Worm (Caenorhabditis elegans) whole organism, mixed stage, embryonic: ENCODE measurements around the gene Y37E11AL.1.

Experiments used
- M03D4.4 ChIP-seq: sonication (generic microtip); optimal IDR thresholded peaks from 2 replicates; lab custom pipeline; 2017; ENCODE audit warnings: mild to moderate bottlenecking, missing genetic modification characterization, missing compliant biosample characterization
- bed-3 ChIP-seq: fragments of 200-800 bp; sonication (Bioruptor generic); optimal IDR thresholded peaks from 3 replicates; lab custom pipeline; 2018; ENCODE audit warnings: mild to moderate bottlenecking, missing genetic modification characterization, moderate library complexity, missing compliant biosample characterization
- blmp-1 ChIP-seq: fragments of 150-350 bp; optimal IDR thresholded peaks from 2 replicates; lab custom pipeline; 2014; ENCODE audit warnings: missing biosample characterization, missing genetic modification characterization
- ceh-39 ChIP-seq: fragments of 150-350 bp; optimal IDR thresholded peaks from 2 replicates; lab custom pipeline; 2014; ENCODE audit warnings: missing biosample characterization, missing genetic modification characterization
- ceh-43 ChIP-seq: fragments of 200-800 bp; sonication (Bioruptor generic); optimal IDR thresholded peaks from 2 replicates; lab custom pipeline; 2018; ENCODE audit warnings: mild to moderate bottlenecking, missing genetic modification characterization, moderate library complexity, missing compliant biosample characterization
- ceh-83 ChIP-seq: fragments of 200-800 bp; sonication (Bioruptor generic); optimal IDR thresholded peaks from 2 replicates; lab custom pipeline; 2018; ENCODE audit warnings: mild to moderate bottlenecking, missing genetic modification characterization, missing compliant biosample characterization
- ces-1 ChIP-seq: fragments of 150-350 bp; optimal IDR thresholded peaks from 2 replicates; lab custom pipeline; 2014; ENCODE audit warnings: missing biosample characterization, missing genetic modification reagents, missing genetic modification characterization
- cnd-1 ChIP-seq: fragments of 200-800 bp; sonication (Bioruptor generic); optimal IDR thresholded peaks from 2 replicates; lab custom pipeline; 2018; ENCODE audit warnings: mild to moderate bottlenecking, missing genetic modification characterization, missing compliant biosample characterization
- drap-1 ChIP-seq: fragments of 200-800 bp; sonication (Bioruptor generic); optimal IDR thresholded peaks from 3 replicates; lab custom pipeline; 2018; ENCODE audit warnings: mild to moderate bottlenecking, missing genetic modification characterization, missing compliant biosample characterization
- elt-1 ChIP-seq: sonication (generic microtip); optimal IDR thresholded peaks from 2 replicates; lab custom pipeline; 2017; ENCODE audit warnings: missing genetic modification characterization, mild to moderate bottlenecking, missing compliant biosample characterization, antibody characterized with exemption, moderate library complexity, borderline replicate concordance; ENCODE audit not compliant: insufficient read depth
- flh-1 ChIP-seq: fragments of 200-800 bp; sonication (Bioruptor generic); optimal IDR thresholded peaks from 2 replicates; lab custom pipeline; 2018; ENCODE audit warnings: mild to moderate bottlenecking, missing genetic modification characterization, moderate library complexity, missing compliant biosample characterization
- ham-2 ChIP-seq: fragments of 200-800 bp; sonication (Bioruptor generic); optimal IDR thresholded peaks from 2 replicates; lab custom pipeline; 2018; ENCODE audit warnings: mild to moderate bottlenecking, missing genetic modification characterization, missing compliant biosample characterization
- hlh-1 ChIP-seq: fragments of 150-350 bp; optimal IDR thresholded peaks from 2 replicates; lab custom pipeline; 2014; ENCODE audit warnings: missing biosample characterization, missing genetic modification reagents, missing genetic modification characterization
- lin-13 ChIP-seq: fragments of 150-350 bp; optimal IDR thresholded peaks from 2 replicates; lab custom pipeline; 2014; ENCODE audit warnings: missing biosample characterization, missing genetic modification characterization
- lin-32 ChIP-seq: fragments of 200-800 bp; sonication (Bioruptor generic); optimal IDR thresholded peaks from 2 replicates; lab custom pipeline; 2018; ENCODE audit warnings: mild to moderate bottlenecking, missing genetic modification characterization, missing compliant biosample characterization
- lsy-2 ChIP-seq: fragments of 150-350 bp; optimal IDR thresholded peaks from 2 replicates; lab custom pipeline; 2014; ENCODE audit warnings: missing biosample characterization, missing genetic modification characterization
- mab-5 ChIP-seq: fragments of 150-350 bp; optimal IDR thresholded peaks from 2 replicates; lab custom pipeline; 2014; ENCODE audit warnings: missing biosample characterization, missing genetic modification characterization
- mep-1 ChIP-seq: fragments of 150-350 bp; optimal IDR thresholded peaks from 2 replicates; lab custom pipeline; 2017; ENCODE audit warnings: missing biosample characterization, missing genetic modification reagents, missing genetic modification characterization, inconsistent platforms
- mls-2 ChIP-seq: sonication (generic microtip); optimal IDR thresholded peaks from 2 replicates; lab custom pipeline; 2016; ENCODE audit warnings: mild to moderate bottlenecking, missing genetic modification characterization, moderate library complexity, missing compliant biosample characterization
- nhr-12 ChIP-seq: fragments of 150-350 bp; optimal IDR thresholded peaks from 2 replicates; lab custom pipeline; 2014; ENCODE audit warnings: missing biosample characterization, missing genetic modification characterization
- nhr-2 ChIP-seq: fragments of 150-350 bp; optimal IDR thresholded peaks from 2 replicates; lab custom pipeline; 2014; ENCODE audit warnings: missing biosample characterization, missing genetic modification characterization
- nhr-237 ChIP-seq: fragments of 150-350 bp; optimal IDR thresholded peaks from 2 replicates; lab custom pipeline; 2014; ENCODE audit warnings: missing biosample characterization, missing genetic modification characterization
- nhr-28 ChIP-seq: fragments of 150-350 bp; optimal IDR thresholded peaks from 2 replicates; lab custom pipeline; 2014; ENCODE audit warnings: missing biosample characterization, missing genetic modification characterization
- nhr-76 ChIP-seq: sonication (generic microtip); optimal IDR thresholded peaks from 2 replicates; lab custom pipeline; 2017; ENCODE audit warnings: missing biosample characterization, missing genetic modification characterization
- pha-4 ChIP-seq: fragments of 150-350 bp; optimal IDR thresholded peaks from 2 replicates; lab custom pipeline; 2018; ENCODE audit warnings: missing biosample characterization, missing genetic modification reagents, missing genetic modification characterization
- snpc-4 ChIP-seq: fragments of 150-350 bp; optimal IDR thresholded peaks from 2 replicates; lab custom pipeline; 2014; ENCODE audit warnings: missing biosample characterization, missing genetic modification characterization
- tbx-8 ChIP-seq: fragments of 200-800 bp; sonication (Bioruptor generic); optimal IDR thresholded peaks from 2 replicates; lab custom pipeline; 2018; ENCODE audit warnings: mild to moderate bottlenecking, missing genetic modification characterization, moderate library complexity, missing compliant biosample characterization
- unc-120 ChIP-seq: sonication (generic microtip); optimal IDR thresholded peaks from 2 replicates; lab custom pipeline; 2017; ENCODE audit warnings: missing genetic modification characterization, missing compliant biosample characterization; ENCODE audit not compliant: poor library complexity, severe bottlenecking
- unc-39 ChIP-seq: fragments of 150-350 bp; optimal IDR thresholded peaks from 2 replicates; lab custom pipeline; 2014; ENCODE audit warnings: missing biosample characterization, missing genetic modification characterization
- unc-62 ChIP-seq: fragments of 150-350 bp; optimal IDR thresholded peaks from 2 replicates; lab custom pipeline; 2014; ENCODE audit warnings: missing biosample characterization, missing genetic modification reagents, missing genetic modification characterization
- zip-8 ChIP-seq: fragments of 150-350 bp; optimal IDR thresholded peaks from 2 replicates; lab custom pipeline; 2014; ENCODE audit warnings: missing biosample characterization, missing genetic modification characterization

Y37E11AL.1 gene

DNA sequence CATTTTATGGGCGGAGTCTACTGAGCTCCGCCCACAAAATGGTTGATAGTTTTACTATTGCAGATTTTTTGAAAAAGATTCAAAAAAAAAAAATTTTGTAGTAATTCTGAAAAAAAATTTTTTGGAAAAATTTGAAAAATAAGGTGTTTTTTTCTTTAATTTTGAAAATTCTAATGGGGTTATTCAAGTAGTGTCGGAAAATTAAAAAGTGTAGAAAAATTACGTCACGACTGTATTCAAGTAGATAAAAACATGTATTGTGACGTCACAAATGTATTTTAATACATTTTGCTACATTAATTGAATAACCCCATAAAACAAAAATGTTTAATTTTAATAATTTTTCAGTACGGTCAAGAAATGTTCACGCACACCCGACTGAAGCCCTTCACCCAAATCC, 24.0 kb downstream of the Y37E11AL.1 start:
- TF ChIP-seq nhr-76 (tag; lab: Kevin White, UChicago) (no peak), zip-8 (peak; percentile 96)

DNA sequence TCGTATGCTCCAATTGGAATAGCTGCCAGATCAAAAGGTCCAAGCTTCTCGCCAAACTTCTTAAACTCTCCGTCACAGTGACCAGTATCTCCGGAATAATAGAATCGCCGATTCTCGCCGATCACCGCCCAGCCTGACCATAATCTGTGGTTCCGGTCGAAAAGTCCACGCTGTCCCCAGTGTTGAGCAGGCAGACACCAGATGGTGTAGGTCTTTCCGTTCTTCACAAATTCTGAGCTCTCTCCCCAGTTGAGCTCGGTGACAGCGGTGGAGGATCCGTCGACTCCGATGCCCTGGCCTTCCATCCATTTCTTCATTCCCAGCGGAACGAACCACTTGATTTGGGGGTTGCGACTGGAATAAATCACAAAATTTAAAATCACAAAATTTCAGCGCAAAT, 26.9 kb downstream of the Y37E11AL.1 start:
- no peak for TF ChIP-seq mab-5
- no peak for TF ChIP-seq ham-2
- no peak for TF ChIP-seq bed-3 (GFP tag; lab: Kevin White, UChicago)
- no peak for TF ChIP-seq ces-1
- TF ChIP-seq zip-8 = no peak
- no peak for TF ChIP-seq flh-1
- TF ChIP-seq drap-1 (GFP tag; lab: Kevin White, UChicago) = no peak
- TF ChIP-seq nhr-237 = no peak
- TF ChIP-seq ceh-83 (GFP tag; lab: Kevin White, UChicago) = no peak
- TF ChIP-seq cnd-1 = no peak
- TF ChIP-seq tbx-8 = no peak
- TF ChIP-seq nhr-76 (tag; lab: Kevin White, UChicago) = no peak
- TF ChIP-seq lin-13 (tag; lab: Kevin White, UChicago) = no peak
- TF ChIP-seq nhr-2 = no peak
- TF ChIP-seq ceh-39 = no peak
- TF ChIP-seq lin-32 = no peak

DNA sequence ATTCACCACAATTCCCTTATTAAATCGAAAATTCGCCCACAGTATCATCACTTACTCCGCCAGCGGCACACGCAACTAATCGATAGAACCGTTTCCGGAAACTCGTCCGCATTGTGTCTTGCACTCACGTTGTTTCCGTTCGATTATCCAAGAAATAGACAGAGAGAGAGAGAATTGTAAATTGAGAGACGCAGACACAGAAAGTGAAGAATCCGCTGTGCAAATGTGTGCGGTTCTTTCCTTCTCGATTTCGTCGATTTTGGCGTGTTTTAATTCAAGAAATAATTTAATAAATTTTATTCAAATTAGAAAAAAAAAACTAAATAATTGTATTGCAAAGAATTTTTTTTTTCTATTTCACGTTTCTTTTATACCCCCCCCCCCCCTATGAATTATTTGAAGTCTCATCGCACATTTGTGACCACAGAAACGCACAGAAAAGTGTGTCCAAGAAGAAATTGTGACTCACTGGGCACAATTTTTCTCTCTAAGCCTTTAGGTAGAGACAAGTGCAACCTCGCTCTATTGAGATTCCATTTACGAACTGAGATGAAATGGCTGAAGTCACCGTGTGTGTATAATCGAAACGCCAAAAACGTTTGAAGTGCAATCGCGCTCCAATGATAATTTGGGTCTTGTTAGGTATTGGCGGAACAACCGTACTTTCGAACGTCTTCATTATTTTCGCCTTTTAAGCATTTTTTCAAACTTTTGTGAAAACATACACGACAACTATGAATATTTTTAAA, 29.5 kb downstream of the Y37E11AL.1 start, which contains the start of gene nape-2:
nape-2 (minus strand) TSS at position 271 of the 749 bp plus-strand sequence.
- TF ChIP-seq unc-39 (no peak), M03D4.4 (no peak), flh-1 (no peak), nhr-76 (tag; lab: Kevin White, UChicago) (no peak), ces-1 (peak; percentile 6), lin-32 (no peak), mls-2 (no peak), lsy-2 (tag; lab: Kevin White, UChicago) (no peak)
- TF ChIP-seq, all 35 proteins: peak for 1

DNA sequence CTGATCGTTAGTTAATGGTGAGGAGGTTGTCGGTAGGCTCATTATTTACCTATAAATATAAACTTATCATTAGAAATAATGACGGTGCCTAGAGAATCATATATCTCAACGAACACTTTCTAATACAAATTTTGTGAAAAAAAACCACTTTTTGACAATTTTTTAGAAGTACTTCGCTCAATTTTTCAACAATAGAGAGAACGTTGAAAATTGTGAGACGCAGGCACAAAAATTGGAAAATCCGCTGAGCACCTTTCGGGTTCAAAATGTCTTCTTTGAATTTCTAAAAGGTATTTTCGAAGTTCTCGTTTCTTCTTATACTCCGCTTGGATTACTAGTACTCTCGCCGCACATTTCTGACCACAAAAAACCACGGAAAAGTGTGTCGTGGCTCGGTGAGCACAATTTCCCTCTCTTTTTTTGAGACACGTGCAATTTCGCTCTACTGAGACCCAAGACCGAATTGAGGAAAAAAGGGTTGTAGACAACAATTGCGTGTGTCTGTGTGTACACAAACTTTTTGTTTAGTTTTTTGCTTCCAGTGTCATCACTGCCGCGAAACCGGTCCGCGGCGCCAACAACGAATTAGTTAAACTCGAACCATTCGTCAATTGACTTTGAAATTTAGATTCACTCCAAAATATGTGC, 31.7 kb downstream of the Y37E11AL.1 start, which contains the start of gene nape-1:
nape-1 (minus strand) TSS at position 51 of the 648 bp plus-strand sequence.
- no peak for TF ChIP-seq blmp-1
- no peak for TF ChIP-seq tbx-8
- no peak for TF ChIP-seq ceh-43 (GFP tag; lab: Kevin White, UChicago)
- TF ChIP-seq nhr-12 (tag; lab: Kevin White, UChicago) = no peak
- TF ChIP-seq nhr-2 = no peak

DNA sequence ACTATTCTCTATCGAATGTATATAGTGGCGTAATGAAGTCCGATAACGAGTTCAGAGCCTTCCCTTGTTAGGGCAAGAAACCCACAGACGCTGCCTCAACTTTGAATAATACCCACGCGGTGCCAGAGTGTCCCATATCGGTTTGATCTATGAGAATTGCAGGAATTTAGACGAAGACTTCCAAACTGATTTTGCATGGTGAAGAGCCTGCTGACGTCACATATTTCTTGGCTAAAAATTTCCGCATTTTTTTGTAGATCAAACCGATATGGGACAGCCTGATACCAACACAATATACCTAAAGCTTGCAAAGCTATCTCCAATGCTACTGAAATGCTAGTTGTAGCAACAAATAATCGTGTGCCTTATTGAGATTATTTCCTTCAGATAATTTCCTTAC, 32.6 kb downstream of the Y37E11AL.1 start:
- TF ChIP-seq elt-1 (tag; lab: Kevin White, UChicago) = no peak
- TF ChIP-seq nhr-28 (tag; lab: Kevin White, UChicago) = no peak

DNA sequence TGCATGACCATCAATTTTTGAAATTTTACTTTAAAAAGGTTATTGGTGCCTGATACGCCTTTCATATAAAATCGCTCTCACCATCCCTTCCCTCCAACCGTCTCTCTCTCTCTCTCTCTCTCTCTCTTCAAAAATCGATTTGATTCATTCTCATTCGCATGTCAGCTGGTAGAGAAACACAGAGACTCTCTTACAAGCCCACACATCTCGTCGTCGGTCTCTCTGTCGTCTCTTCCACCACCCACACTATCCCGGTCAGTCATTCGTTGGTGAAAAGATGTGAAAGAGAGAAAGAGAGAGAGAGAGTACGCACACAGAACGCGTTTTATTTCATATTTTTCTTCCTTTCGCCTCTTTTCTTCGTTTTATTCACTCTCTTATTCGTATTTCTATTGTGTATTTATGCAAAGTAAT, 33.1 kb downstream of the Y37E11AL.1 start:
- TF ChIP-seq unc-120 (tag; lab: Kevin White, UChicago) (peak; percentile 56), mep-1 (tag; lab: Kevin White, UChicago) (peak; percentile 81), ceh-39 (peak; percentile 76), hlh-1 (peak; percentile 93), nhr-12 (tag; lab: Kevin White, UChicago) (peak; percentile 0), drap-1 (GFP tag; lab: Kevin White, UChicago) (peak; percentile 25), ceh-83 (GFP tag; lab: Kevin White, UChicago) (no peak), lsy-2 (tag; lab: Kevin White, UChicago) (peak; percentile 66), unc-62 (GFP tag; lab: Kevin White, UChicago) (peak; percentile 87), ces-1 (peak; percentile 77), cnd-1 (peak; percentile 59), pha-4 (peak; percentile 60), snpc-4 (tag; lab: Kevin White, UChicago) (no peak), nhr-237 (peak; percentile 90), blmp-1 (no peak), tbx-8 (peak; percentile 19), M03D4.4 (peak; percentile 28), nhr-2 (no peak)
